Fruit fly (Drosophila melanogaster): ENCODE measurements around the gene Pcp.
A peak's percentile ranks its signal among the peaks of the same experiment; 100 is the strongest.

The Pcp gene

DNA sequence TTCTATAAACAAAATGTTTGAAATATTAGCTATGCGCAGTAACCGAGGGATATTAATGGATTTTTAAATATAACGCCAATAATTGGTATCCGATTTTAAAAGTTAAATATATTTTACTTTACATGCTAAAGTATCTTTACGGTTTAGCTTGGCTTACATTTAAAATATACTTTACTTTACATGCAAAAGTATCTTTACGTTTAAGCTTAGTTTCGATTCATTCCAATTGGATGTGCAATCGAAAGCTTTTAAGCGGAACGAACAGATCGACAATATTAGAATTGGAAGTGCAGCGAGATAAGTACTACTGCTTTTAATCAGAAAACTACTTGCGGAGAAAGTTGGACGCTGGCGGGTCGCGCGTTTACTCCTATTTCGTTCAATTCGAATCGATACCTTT lies 7.5 kb downstream of the Pcp start:
- TF ChIP-seq CTCF (optimal IDR thresholded peaks at IDR 0.05), result no peak
- TF ChIP-seq CG8478 (optimal IDR thresholded peaks at IDR 0.05), result no peak

DNA sequence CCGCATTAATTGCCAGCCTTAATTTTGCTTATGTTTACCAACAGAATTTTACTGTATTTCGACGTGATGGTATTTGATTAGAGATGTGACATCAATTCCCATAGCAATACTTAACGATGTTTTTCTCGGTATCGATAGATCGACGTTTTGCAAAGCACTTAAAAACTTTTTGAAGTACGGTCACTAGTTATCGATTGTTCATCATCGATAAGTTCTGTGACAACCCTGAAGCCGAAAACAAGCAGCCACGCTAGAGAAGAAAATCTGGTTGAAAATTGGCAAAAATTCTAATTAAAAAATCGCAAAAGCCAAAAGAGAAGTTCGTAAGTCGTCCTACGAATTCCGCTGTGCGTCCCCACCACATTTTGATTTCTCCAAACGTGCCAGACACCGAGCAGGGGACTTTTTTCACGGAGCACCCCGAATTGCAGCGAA lies 11.1 kb downstream of the Pcp start, which contains the start of the genes Rab30 and Caper:
Gene Rab30 (minus strand): TSS at position 90 of the 435 bp plus-strand sequence.
Gene Caper (plus strand): TSS at position 205 of the 435 bp plus-strand sequence.
- TF ChIP-seq CG8478 (optimal IDR thresholded peaks at IDR 0.05) (no peak), CTCF (optimal IDR thresholded peaks at IDR 0.05) (peak in 1 of 2 experiments; percentile 32)

DNA sequence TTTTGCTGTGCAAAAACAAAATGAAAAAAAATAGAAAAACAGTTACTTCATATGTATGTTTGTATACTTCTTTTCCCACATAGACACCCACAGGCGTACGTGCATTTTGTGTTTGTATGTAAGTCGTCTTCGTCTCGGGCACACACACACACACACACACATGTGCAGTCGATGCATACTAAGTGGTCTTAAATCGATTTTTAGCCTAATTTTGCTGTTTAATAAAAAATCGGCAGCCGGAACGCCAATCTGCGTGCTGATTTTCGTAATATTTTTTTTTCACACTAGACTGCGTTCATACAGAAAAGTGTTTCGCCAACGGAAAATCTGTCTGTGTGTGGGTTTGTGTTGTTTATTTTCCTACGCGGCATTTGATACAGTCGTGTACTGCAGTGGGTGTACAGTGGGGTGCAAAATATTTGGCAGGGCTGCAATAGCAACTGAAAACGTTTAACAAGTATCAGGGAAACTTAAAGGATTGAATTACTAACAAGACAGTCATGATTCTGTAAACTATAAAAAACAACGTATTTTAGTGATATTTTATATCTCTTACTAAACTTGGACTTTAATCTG lies 11.7 kb downstream of the Pcp start:
- TF ChIP-seq CG8478 (optimal IDR thresholded peaks at IDR 0.05) (no peak), CTCF (optimal IDR thresholded peaks at IDR 0.05) (no peak)

DNA sequence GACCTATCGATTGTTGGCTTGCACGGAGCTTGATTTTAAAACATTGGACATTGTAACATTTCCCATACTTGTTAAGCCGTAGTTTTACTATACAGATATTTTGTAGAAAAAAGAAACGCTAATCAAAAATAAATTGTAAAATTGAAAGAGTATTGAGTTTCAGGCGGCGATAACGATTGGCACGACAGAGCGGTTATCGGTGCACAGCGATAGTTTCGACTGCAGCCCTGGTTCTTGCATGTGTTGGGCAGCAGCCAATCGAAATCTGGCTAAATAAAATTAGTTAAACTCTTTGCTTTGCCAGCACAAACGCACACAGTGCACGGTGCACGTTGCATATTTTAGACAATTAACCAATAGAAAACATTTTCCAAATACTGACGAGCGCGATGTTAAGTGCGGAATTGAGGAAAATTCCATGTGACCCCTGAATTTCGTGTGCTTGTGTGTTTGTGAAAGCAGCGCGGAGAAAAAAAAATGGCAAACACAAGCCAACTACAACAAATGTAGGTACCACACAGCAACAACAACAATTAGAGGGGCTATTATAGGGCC lies 16.4 kb downstream of the Pcp start, which contains the start of gene milt:
Gene milt (plus strand): TSS at position 51 of the 555 bp plus-strand sequence.
- TF ChIP-seq CTCF (optimal IDR thresholded peaks at IDR 0.05) (peak; percentile 14 to 24), CG8478 (optimal IDR thresholded peaks at IDR 0.05) (no peak)

DNA sequence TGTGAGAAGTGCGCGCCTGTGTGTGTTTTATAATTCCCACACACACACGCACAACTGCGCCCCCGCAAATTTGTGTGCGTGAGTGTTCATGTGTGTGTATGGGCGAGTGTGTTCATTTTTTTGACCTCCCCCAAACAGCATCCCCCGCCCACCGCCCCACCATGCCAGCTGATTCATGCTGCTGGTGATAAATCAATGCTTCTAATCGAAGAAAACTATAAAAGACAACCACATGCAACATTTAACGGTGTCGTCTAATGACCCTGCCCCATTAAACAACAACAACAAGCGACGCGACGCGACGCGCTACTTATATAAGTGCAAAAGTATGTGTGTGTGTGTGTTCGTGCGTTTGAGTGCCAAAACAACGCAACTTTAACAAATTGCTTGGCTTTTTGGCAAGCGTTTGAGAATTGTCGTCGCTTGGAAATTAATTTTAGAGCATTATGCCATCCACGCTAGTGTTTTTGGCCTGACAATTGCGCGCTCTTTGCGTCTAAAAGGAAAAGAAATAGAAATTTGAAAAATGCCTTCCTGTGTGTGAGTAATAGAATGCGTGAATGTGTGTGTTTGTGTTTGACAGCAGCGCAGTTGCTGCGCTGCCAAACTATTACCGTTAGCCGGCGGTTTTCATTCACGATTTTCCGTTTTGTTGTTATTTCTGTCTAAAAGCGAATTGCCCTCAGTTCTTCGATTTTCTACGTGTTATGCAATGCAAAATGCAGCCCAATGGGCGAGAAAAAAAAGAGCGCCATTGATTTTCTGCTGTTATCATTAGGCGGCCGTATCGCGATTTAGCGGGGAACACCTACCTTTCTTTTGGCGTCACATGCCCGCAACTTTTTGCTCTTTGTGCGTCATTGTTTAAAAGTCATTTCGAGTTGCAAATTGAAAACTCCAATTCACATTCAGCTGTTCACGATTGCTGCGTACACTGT lies 17.2 kb downstream of the Pcp start:
- TF ChIP-seq CG8478 (optimal IDR thresholded peaks at IDR 0.05) (no peak), CTCF (optimal IDR thresholded peaks at IDR 0.05) (no peak)

DNA sequence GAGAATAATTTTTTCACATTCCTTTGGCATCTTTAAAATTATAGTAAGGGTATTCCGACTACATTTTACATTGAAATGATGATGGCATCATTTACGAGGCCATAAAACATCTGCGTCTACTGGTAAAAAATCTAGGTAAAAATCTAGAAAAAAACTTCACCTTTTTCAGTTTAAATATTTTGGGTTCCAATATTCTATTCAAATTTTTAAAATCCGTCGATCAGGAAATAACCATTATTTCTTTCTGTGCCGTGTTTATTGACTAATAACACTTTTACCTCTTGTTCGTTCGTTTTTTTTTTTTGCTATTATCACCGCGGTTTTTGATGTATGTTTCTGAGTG lies 17.8 kb downstream of the Pcp start:
- TF ChIP-seq CG8478 (optimal IDR thresholded peaks at IDR 0.05) (no peak), CTCF (optimal IDR thresholded peaks at IDR 0.05) (no peak)

DNA sequence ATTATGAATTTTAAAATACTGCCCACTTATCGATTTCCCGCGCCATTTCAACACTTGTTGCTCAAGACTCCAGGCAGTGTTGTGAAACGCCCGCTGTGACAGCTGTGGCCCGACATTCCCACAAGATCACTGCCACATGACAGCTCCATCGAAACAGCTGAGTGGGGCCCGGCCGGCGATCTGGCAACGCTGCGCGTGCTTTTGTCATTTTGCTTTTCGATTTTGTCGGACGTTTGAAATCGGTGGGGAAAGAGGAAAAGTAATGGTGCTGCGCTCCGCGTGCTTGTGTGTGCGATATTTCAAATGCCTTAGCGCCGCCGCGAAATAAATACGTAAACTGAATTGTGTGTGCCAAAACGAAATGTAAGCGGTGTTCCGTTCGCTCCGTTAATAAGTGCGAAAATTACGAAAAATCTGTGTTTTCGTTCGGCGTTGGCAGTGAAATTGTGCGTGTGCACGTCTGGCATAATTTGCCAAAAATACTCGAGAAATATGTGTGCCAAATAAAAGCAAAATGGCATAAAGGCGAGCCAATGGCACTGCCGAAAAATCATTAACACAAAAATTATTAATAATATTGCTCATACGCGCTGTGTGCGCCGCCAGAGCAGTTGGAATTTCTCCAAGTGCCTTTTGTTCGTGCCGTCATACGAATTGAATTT lies 20.8 kb downstream of the Pcp start:
- no peak for TF ChIP-seq CTCF (optimal IDR thresholded peaks at IDR 0.05)
- no peak for TF ChIP-seq CG8478 (optimal IDR thresholded peaks at IDR 0.05)

dm6 chr2L:7043039-7043905 lies 21.8 kb downstream of the Pcp start:
- TF ChIP-seq CG8478 (optimal IDR thresholded peaks at IDR 0.05) (no peak), CTCF (optimal IDR thresholded peaks at IDR 0.05) (peak in 1 of 2 experiments; percentile 5)

- TF ChIP-seq CG8478 (optimal IDR thresholded peaks at IDR 0.05) (no peak), CTCF (optimal IDR thresholded peaks at IDR 0.05) (no peak)
Measured at dm6 chr2L:7047703-7048102, 26.2 kb downstream of the Pcp start.

- no peak for TF ChIP-seq CG8478 (optimal IDR thresholded peaks at IDR 0.05)
- TF ChIP-seq CTCF (optimal IDR thresholded peaks at IDR 0.05), result peak in 1 of 2 experiments; percentile 35
Measured at dm6 chr2L:7049009-7049647, 27.6 kb downstream of the Pcp start.

dm6 chr2L:7049680-7050289 lies 28.3 kb downstream of the Pcp start:
- TF ChIP-seq CG8478 (optimal IDR thresholded peaks at IDR 0.05) (no peak), CTCF (optimal IDR thresholded peaks at IDR 0.05) (no peak)

DNA sequence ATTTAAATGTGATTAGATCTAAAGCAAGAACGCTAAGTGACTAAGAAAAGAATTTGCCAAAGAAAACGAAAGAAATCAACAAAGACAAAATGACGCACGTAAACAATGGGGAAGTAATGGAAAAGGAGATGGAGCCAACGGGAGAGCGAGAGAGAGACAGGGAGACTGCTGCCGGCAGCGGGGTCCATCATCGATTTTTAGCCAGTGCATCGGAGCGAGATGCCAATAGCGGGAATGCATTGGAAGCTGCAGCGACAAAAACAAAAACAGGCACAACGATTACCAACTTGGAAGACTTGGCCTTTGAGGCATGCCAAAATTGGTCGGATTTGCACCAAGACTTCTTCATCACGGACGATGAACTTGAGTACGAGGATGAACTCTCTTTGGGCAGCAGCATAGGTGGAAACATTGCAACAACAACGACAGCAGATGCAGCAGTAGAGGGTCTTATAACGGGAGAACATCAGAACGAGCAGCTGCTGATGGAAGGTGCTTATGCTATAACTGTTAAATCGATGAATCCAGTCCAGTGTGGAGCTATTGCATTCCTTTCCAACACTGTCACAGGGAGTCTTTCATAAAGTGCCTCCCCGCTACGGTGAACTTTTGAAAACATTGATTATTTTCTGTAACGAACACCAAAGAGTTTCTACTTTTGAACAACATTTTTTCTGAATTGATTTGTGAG lies 29.2 kb downstream of the Pcp start:
- TF ChIP-seq CTCF (optimal IDR thresholded peaks at IDR 0.05) (no peak), CG8478 (optimal IDR thresholded peaks at IDR 0.05) (no peak)

dm6 chr2L:7051740-7052139 lies 30.3 kb downstream of the Pcp start:
- no peak for TF ChIP-seq CG8478 (optimal IDR thresholded peaks at IDR 0.05)
- no peak for TF ChIP-seq CTCF (optimal IDR thresholded peaks at IDR 0.05)
